Worm (Caenorhabditis elegans) whole organism, young adult: ENCODE data around the gene set-1.

ENCODE experiments used
- lsy-27 ChIP-seq: sonication (generic microtip); optimal IDR thresholded peaks from 2 replicates; lab custom pipeline; 2017; ENCODE audit warnings: missing genetic modification characterization, mild to moderate bottlenecking, missing compliant biosample characterization, antibody characterized with exemption, missing genotype, borderline replicate concordance; ENCODE audit not compliant: insufficient read depth
- nfya-1 ChIP-seq: sonication (generic microtip); optimal IDR thresholded peaks from 2 replicates; lab custom pipeline; 2017; ENCODE audit warnings: antibody characterized with exemption, missing compliant biosample characterization, missing genetic modification characterization, borderline replicate concordance; ENCODE audit not compliant: insufficient read depth
- rec-8 ChIP-seq, 2 experiments: sonication (generic microtip); optimal IDR thresholded peaks; 2 replicates each; lab custom pipeline; 2016; ENCODE audit warnings: mild to moderate bottlenecking in 2 of 2, missing genetic modification characterization in 2 of 2, missing genetic modification reagents in 2 of 2, missing genotype in 2 of 2, missing biosample characterization in 1 of 2, missing compliant biosample characterization in 1 of 2, moderate library complexity in 1 of 2
- somi-1 ChIP-seq: fragments of 200-800 bp; sonication (Bioruptor generic); optimal IDR thresholded peaks from 2 replicates; lab custom pipeline; 2018; ENCODE audit warnings: mild to moderate bottlenecking, missing genetic modification characterization, missing compliant biosample characterization
- ztf-26 ChIP-seq: sonication (generic microtip); optimal IDR thresholded peaks from 2 replicates; lab custom pipeline; 2017; ENCODE audit warnings: missing genetic modification characterization, missing compliant biosample characterization

set-1 gene

ce11 chrIII:6402810-6403209 is 49.4 kb downstream of the set-1 start (continued):
- TF ChIP-seq rec-8 (tag; optimal IDR thresholded peaks at IDR 0.05; lab: Kevin White, UChicago) (no peak), nfya-1 (tag; lab: Kevin White, UChicago) (no peak)
- TF ChIP-seq, all 124 proteins: peak for 3

DNA sequence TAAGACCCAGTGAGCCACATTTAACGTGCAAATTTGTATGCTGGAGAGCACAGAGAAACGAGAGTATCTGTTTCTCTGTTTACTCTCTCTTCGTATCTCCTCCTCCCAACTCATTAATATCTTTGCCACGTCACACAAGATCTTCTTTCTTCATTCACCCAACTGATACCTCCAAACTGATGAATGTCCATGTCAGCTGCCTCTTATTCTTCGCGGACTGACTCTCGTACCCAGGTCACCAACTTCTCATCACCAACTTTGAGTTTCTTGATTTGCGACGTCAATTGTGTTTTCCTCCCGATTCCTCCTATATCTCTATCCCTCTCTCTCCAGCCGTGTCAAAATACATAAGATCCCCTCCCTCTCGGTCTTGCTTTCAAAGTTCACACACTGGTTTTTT is 49.8 kb downstream of the set-1 start:
- TF ChIP-seq ztf-26 (tag; lab: Kevin White, UChicago) (no peak), lsy-27 (tag; lab: Kevin White, UChicago) (no peak), somi-1 (GFP tag; lab: Kevin White, UChicago) (peak; percentile 33)
